Worm (Caenorhabditis elegans): Measurements from ENCODE around the gene C34F11.2.

DNA sequence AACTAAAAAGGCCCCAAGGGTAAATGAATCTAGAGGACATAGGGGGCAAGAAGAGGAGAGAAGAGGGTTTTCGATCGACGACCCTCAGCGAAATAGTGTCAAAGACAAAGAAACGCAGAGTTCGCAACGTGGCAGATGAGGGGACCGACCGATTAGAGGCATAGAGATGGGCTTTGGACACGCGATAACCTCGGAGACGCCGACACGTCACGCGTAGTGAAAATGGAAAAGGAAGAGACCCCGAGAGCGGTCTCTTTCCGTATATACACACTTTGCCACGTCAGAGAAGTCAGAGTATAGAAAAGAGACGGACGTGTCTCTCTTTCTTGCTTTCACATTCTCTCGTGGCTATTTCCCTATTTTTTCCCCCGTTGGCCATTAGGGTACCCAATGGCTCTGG, 30.6 kb upstream of the C34F11.2 start:
- no peak for TF ChIP-seq nhr-232 (tag; optimal IDR thresholded peaks at IDR 0.05)
- no peak for TF ChIP-seq pha-2 (tag; optimal IDR thresholded peaks at IDR 0.05)
- no peak for TF ChIP-seq elt-4 (tag; optimal IDR thresholded peaks at IDR 0.05)
- TF ChIP-seq hlh-15 (tag; optimal IDR thresholded peaks at IDR 0.05) = no peak
- TF ChIP-seq ama-1 (optimal IDR thresholded peaks at IDR 0.05) = no peak
- no peak for TF ChIP-seq odd-2 (tag; optimal IDR thresholded peaks at IDR 0.05)
- TF ChIP-seq Y22D7AL.16 (tag; optimal IDR thresholded peaks at IDR 0.05) = no peak
- TF ChIP-seq sdc-2 (tag; optimal IDR thresholded peaks at IDR 0.05) = peak; percentile 45
- TF ChIP-seq ceh-2 (tag; optimal IDR thresholded peaks at IDR 0.05) = peak; percentile 29
- TF ChIP-seq hlh-30 (tag; optimal IDR thresholded peaks at IDR 0.05; ENCODE audit: insufficient read depth) = peak; percentile 90
- TF ChIP-seq dve-1 (tag; optimal IDR thresholded peaks at IDR 0.05) = no peak
- TF ChIP-seq nhr-11 (tag; optimal IDR thresholded peaks at IDR 0.05) = no peak

Measured in whole organism, late embryonic.